Fruit fly (Drosophila melanogaster) whole organism, embryonic: ENCODE measurements around the gene BtbVII.

ENCODE experiments used
- Asciz ChIP-seq: fragments of 200-800 bp; sonication (Bioruptor generic); optimal IDR thresholded peaks from 2 replicates; lab custom pipeline; 2017; ENCODE audit warnings: missing biosample characterization, mild to moderate bottlenecking, missing genetic modification characterization, missing genetic modification reagents
- Atf-2 ChIP-seq: fragments of 200-800 bp; sonication (Bioruptor generic); optimal IDR thresholded peaks from 2 replicates; lab custom pipeline; 2016; ENCODE audit warnings: missing biosample characterization, missing genetic modification characterization
- CG10654 ChIP-seq: fragments of 200-800 bp; sonication (Bioruptor generic); optimal IDR thresholded peaks from 2 replicates; lab custom pipeline; 2016; ENCODE audit warnings: missing biosample characterization, missing genetic modification characterization
- CG10959 ChIP-seq: fragments of 200-800 bp; sonication (Bioruptor generic); IDR thresholded peaks from 2 replicates; pipeline ENCODE4 v1.3.6; 2022; ENCODE audit warnings: missing biosample characterization, missing genetic modification characterization
- CG10979 ChIP-seq: fragments of 200-800 bp; sonication (Bioruptor generic); optimal IDR thresholded peaks from 2 replicates; lab custom pipeline; 2018; ENCODE audit warnings: missing biosample characterization, mild to moderate bottlenecking, missing genetic modification characterization, moderate library complexity
- CG13894 ChIP-seq: fragments of 200-800 bp; sonication (Bioruptor generic); optimal IDR thresholded peaks from 3 replicates; lab custom pipeline; 2018; ENCODE audit warnings: missing biosample characterization, mild to moderate bottlenecking, missing genetic modification characterization, moderate library complexity
- CG14860 ChIP-seq: fragments of 200-800 bp; sonication (Bioruptor generic); IDR thresholded peaks from 3 replicates; pipeline ENCODE4 v1.3.6; 2022; ENCODE audit warnings: missing biosample characterization, missing genetic modification characterization; ENCODE audit not compliant: partially characterized antibody
- CG15011 ChIP-seq: fragments of 200-800 bp; sonication (Bioruptor generic); optimal IDR thresholded peaks from 3 replicates; lab custom pipeline; 2018; ENCODE audit warnings: missing biosample characterization, mild to moderate bottlenecking, missing genetic modification characterization
- CG2199 ChIP-seq: fragments of 200-800 bp; sonication (Bioruptor generic); IDR thresholded peaks from 3 replicates; pipeline ENCODE4 v1.3.6; 2022; ENCODE audit warnings: missing biosample characterization, missing genetic modification characterization
- CG30431 ChIP-seq: fragments of 200-800 bp; sonication (Bioruptor generic); optimal IDR thresholded peaks from 2 replicates; lab custom pipeline; 2017; ENCODE audit warnings: missing biosample characterization, missing genetic modification characterization
- CG31441 ChIP-seq: fragments of 200-800 bp; sonication (Bioruptor generic); IDR thresholded peaks from 2 replicates; pipeline ENCODE4 v1.3.6; 2022; ENCODE audit warnings: missing biosample characterization, missing genetic modification characterization
- CG33557 ChIP-seq: fragments of 200-800 bp; sonication (Bioruptor generic); optimal IDR thresholded peaks from 2 replicates; lab custom pipeline; 2019; ENCODE audit warnings: missing biosample characterization, mild to moderate bottlenecking, missing genetic modification characterization, moderate library complexity
- CG4707 ChIP-seq: fragments of 200-800 bp; sonication (Bioruptor generic); optimal IDR thresholded peaks from 2 replicates; lab custom pipeline; 2018; ENCODE audit warnings: missing biosample characterization, mild to moderate bottlenecking, missing genetic modification characterization, moderate library complexity
- CG4730 ChIP-seq: fragments of 200-800 bp; sonication (Bioruptor generic); IDR thresholded peaks from 2 replicates; pipeline ENCODE4 v1.3.6; 2022; ENCODE audit warnings: missing biosample characterization, missing genetic modification characterization
- CG6272 ChIP-seq: fragments of 200-800 bp; sonication (Bioruptor generic); IDR thresholded peaks from 2 replicates; pipeline ENCODE4 v1.3.6; 2022; ENCODE audit warnings: missing biosample characterization, missing genetic modification characterization
- CG7271 ChIP-seq: fragments of 200-800 bp; sonication (Bioruptor generic); optimal IDR thresholded peaks from 2 replicates; lab custom pipeline; 2018; ENCODE audit warnings: missing biosample characterization, mild to moderate bottlenecking, missing genetic modification characterization, moderate library complexity
- CG7987 ChIP-seq: fragments of 200-800 bp; sonication (Bioruptor generic); optimal IDR thresholded peaks from 2 replicates; lab custom pipeline; 2018; ENCODE audit warnings: missing biosample characterization, mild to moderate bottlenecking, missing genetic modification characterization, moderate library complexity
- CG8290 ChIP-seq, 3 experiments: fragments of 200-800 bp; sonication (Bioruptor generic); optimal IDR thresholded peaks; 2 replicates each; lab custom pipeline; 2016 to 2019; ENCODE audit warnings: missing biosample characterization in 3 of 3, missing genetic modification characterization in 3 of 3, mild to moderate bottlenecking in 2 of 3, moderate library complexity in 1 of 3
- CG8924 ChIP-seq: fragments of 200-800 bp; optimal IDR thresholded peaks from 3 replicates; lab custom pipeline; 2019; ENCODE audit warnings: missing biosample characterization, mild to moderate bottlenecking, missing genetic modification characterization, moderate library complexity
- CG8944 ChIP-seq: fragments of 200-800 bp; sonication (Bioruptor generic); optimal IDR thresholded peaks from 3 replicates; lab custom pipeline; 2016; ENCODE audit warnings: missing biosample characterization, missing genetic modification characterization
- CG9727 ChIP-seq: fragments of 200-800 bp; sonication (Bioruptor generic); optimal IDR thresholded peaks from 3 replicates; lab custom pipeline; 2017; ENCODE audit warnings: missing biosample characterization, mild to moderate bottlenecking, missing genetic modification characterization
- Dip3 ChIP-seq: fragments of 200-800 bp; sonication (Bioruptor generic); optimal IDR thresholded peaks from 3 replicates; lab custom pipeline; 2016; ENCODE audit warnings: missing biosample characterization, missing genetic modification characterization
- Ets65A ChIP-seq: fragments of 200-800 bp; sonication (Bioruptor generic); peaks from one replicate; lab custom pipeline; 2016; ENCODE audit warnings: missing biosample characterization, missing genetic modification characterization
- Gug ChIP-seq: fragments of 200-800 bp; sonication (Bioruptor generic); IDR thresholded peaks from 4 replicates; pipeline ENCODE4 v1.3.6; 2022; ENCODE audit warnings: missing biosample characterization, missing genetic modification characterization
- HHEX ChIP-seq: fragments of 200-800 bp; sonication (Bioruptor generic); optimal IDR thresholded peaks from 3 replicates; lab custom pipeline; 2017; ENCODE audit warnings: missing biosample characterization, mild to moderate bottlenecking, missing genetic modification characterization, missing genetic modification reagents
- HLH4C ChIP-seq: fragments of 200-800 bp; sonication (Bioruptor generic); IDR thresholded peaks from 3 replicates; pipeline ENCODE4 v1.3.6; 2022; ENCODE audit warnings: missing biosample characterization, missing genetic modification characterization; ENCODE audit not compliant: partially characterized antibody
- Hr78 ChIP-seq, 2 experiments: fragments of 200-800 bp in 1 of 2; fragments of >200 bp in 1 of 2; sonication (Bioruptor generic) in 1 of 2; optimal IDR thresholded peaks; 2 replicates each; lab custom pipeline; 2017 to 2019; ENCODE audit warnings: missing biosample characterization in 2 of 2, missing genetic modification characterization in 2 of 2, mild to moderate bottlenecking in 1 of 2, moderate library complexity in 1 of 2
- Mes4 ChIP-seq: fragments of 200-800 bp; sonication (Bioruptor generic); optimal IDR thresholded peaks from 2 replicates; lab custom pipeline; 2016; ENCODE audit warnings: missing biosample characterization, missing genetic modification characterization
- Oli ChIP-seq: fragments of 200-800 bp; sonication (Bioruptor generic); optimal IDR thresholded peaks from 2 replicates; lab custom pipeline; 2018; ENCODE audit warnings: missing biosample characterization, mild to moderate bottlenecking, missing genetic modification characterization, moderate library complexity
- Poxn ChIP-seq: fragments of 200-800 bp; sonication (Bioruptor generic); IDR thresholded peaks from 2 replicates; pipeline ENCODE4 v1.3.6; 2022; ENCODE audit warnings: missing biosample characterization, missing genetic modification characterization
- Six4 ChIP-seq: fragments of 200-800 bp; sonication (Bioruptor generic); optimal IDR thresholded peaks from 2 replicates; lab custom pipeline; 2016; ENCODE audit warnings: missing biosample characterization, missing genetic modification characterization
- Trl ChIP-seq, 3 experiments: fragments of >200 bp in 2 of 3; fragments of 200-800 bp in 1 of 3; sonication (Bioruptor generic) in 1 of 3; optimal IDR thresholded peaks; 2 replicates in 1 of 3; 3 replicates in 2 of 3; lab custom pipeline; 2016 to 2017; ENCODE audit warnings: missing biosample characterization in 1 of 3, missing genetic modification characterization in 1 of 3
- ash1 ChIP-seq: fragments of 200-800 bp; sonication (Bioruptor generic); optimal IDR thresholded peaks from 2 replicates; lab custom pipeline; 2018; ENCODE audit warnings: missing biosample characterization, mild to moderate bottlenecking, missing genetic modification characterization
- crc ChIP-seq: fragments of 200-800 bp; sonication (Bioruptor generic); optimal IDR thresholded peaks from 2 replicates; lab custom pipeline; 2016; ENCODE audit warnings: missing biosample characterization, missing genetic modification characterization
- dan ChIP-seq: fragments of 200-800 bp; sonication (Bioruptor generic); IDR thresholded peaks from 2 replicates; pipeline ENCODE4 v1.3.6; 2022; ENCODE audit warnings: missing biosample characterization, missing genetic modification characterization
- dysf ChIP-seq: fragments of 200-800 bp; sonication (Bioruptor generic); IDR thresholded peaks from 3 replicates; pipeline ENCODE4 v1.3.6; 2022; ENCODE audit warnings: missing biosample characterization, missing genetic modification characterization
- fd3F ChIP-seq: fragments of 200-800 bp; sonication (Bioruptor generic); optimal IDR thresholded peaks from 2 replicates; lab custom pipeline; 2018; ENCODE audit warnings: missing biosample characterization, mild to moderate bottlenecking, missing genetic modification characterization, moderate library complexity
- gem ChIP-seq: fragments of 200-800 bp; sonication (Bioruptor generic); optimal IDR thresholded peaks from 2 replicates; lab custom pipeline; 2019; ENCODE audit warnings: missing biosample characterization, mild to moderate bottlenecking, missing genetic modification characterization, moderate library complexity
- gsb ChIP-seq: fragments of 200-800 bp; sonication (Bioruptor generic); IDR thresholded peaks from 2 replicates; pipeline ENCODE4 v1.3.6; 2022; ENCODE audit warnings: missing biosample characterization, missing genetic modification characterization
- ind ChIP-seq: fragments of 200-800 bp; sonication (Bioruptor generic); optimal IDR thresholded peaks from 3 replicates; lab custom pipeline; 2016; ENCODE audit warnings: missing biosample characterization, missing genetic modification characterization
- nom ChIP-seq: fragments of 200-800 bp; sonication (Bioruptor generic); optimal IDR thresholded peaks from 2 replicates; lab custom pipeline; 2017; ENCODE audit warnings: missing biosample characterization, missing genetic modification characterization, mild to moderate bottlenecking, moderate library complexity, missing genetic modification reagents
- pros ChIP-seq: fragments of 200-800 bp; sonication (Bioruptor generic); optimal IDR thresholded peaks from 3 replicates; lab custom pipeline; 2019; ENCODE audit warnings: missing biosample characterization, mild to moderate bottlenecking, missing genetic modification characterization, moderate library complexity
- row ChIP-seq: fragments of 200-800 bp; sonication (Bioruptor generic); IDR thresholded peaks from 3 replicates; pipeline ENCODE4 v1.3.6; 2022; ENCODE audit warnings: missing biosample characterization, missing genetic modification characterization
- sc ChIP-seq, 3 experiments: fragments of >200 bp in 2 of 3; fragments of 200-800 bp in 1 of 3; sonication (Bioruptor generic) in 1 of 3; optimal IDR thresholded peaks; 2 replicates in 2 of 3; 3 replicates in 1 of 3; lab custom pipeline; 2017; ENCODE audit warnings: mild to moderate bottlenecking in 1 of 3, missing biosample characterization in 1 of 3, missing genetic modification characterization in 1 of 3, missing genetic modification reagents in 1 of 3
- sens-2 ChIP-seq: fragments of 200-800 bp; sonication (Bioruptor generic); IDR thresholded peaks from 2 replicates; pipeline ENCODE4 v1.3.6; 2022; ENCODE audit warnings: missing biosample characterization, missing genetic modification characterization
- sqz ChIP-seq: fragments of 200-800 bp; sonication (Bioruptor generic); optimal IDR thresholded peaks from 3 replicates; lab custom pipeline; 2018; ENCODE audit warnings: missing biosample characterization, mild to moderate bottlenecking, missing genetic modification characterization
- ssp ChIP-seq: fragments of 200-800 bp; sonication (Bioruptor generic); IDR thresholded peaks from 2 replicates; pipeline ENCODE4 v1.3.6; 2022; ENCODE audit warnings: missing biosample characterization, missing genetic modification characterization
- tgo ChIP-seq: fragments of 200-800 bp; sonication (Bioruptor generic); IDR thresholded peaks from 3 replicates; pipeline ENCODE4 v1.3.6; 2022; ENCODE audit warnings: missing biosample characterization, missing genetic modification characterization
- tin ChIP-seq: fragments of 200-800 bp; sonication (Bioruptor generic); optimal IDR thresholded peaks from 3 replicates; lab custom pipeline; 2016; ENCODE audit warnings: missing biosample characterization, missing genetic modification characterization
- ttk ChIP-seq: fragments of 200-800 bp; sonication (Bioruptor generic); IDR thresholded peaks from 2 replicates; pipeline ENCODE4 v2.1.2; 2022; ENCODE audit warnings: missing biosample characterization, missing genetic modification characterization

Gene BtbVII

DNA sequence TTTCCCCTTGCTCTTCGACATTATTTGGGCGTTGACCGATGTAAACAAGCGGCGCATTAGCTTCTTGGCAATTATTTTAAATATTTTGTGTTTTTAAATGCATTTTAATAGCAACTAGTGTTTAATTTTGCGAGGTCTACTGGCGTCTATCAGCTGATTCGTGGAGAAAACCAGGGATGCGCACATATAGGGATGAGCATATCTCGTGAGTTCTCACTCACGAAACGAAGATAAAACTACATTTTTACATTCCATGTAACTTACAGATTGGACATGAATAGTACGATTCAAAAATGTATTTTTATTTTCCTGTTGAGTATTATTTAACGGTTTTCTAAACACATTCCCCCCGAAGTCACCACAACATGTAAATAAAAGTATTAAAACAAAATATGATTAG, 49.0 kb downstream of the BtbVII start, which contains the start of gene CG14966 (continued):
- TF ChIP-seq tgo (GFP tag; lab: Robert Waterston, UW) (no peak), Poxn (GFP tag; lab: Robert Waterston, UW) (no peak), tin (GFP tag; lab: Kevin White, UChicago) (peak; percentile 39), crc (GFP tag; lab: Kevin White, UChicago) (no peak), ssp (GFP tag; lab: Robert Waterston, UW) (no peak), CG31441 (GFP tag; lab: Robert Waterston, UW) (no peak), CG33557 (GFP tag; lab: Kevin White, UChicago) (no peak), CG30431 (GFP tag; lab: Kevin White, UChicago) (no peak), Mes4 (GFP tag; lab: Kevin White, UChicago) (no peak), Atf-2 (GFP tag; lab: Kevin White, UChicago) (no peak), CG10959 (GFP tag; lab: Robert Waterston, UW) (no peak), HHEX (GFP tag; lab: Kevin White, UChicago) (no peak), Six4 (GFP tag; lab: Kevin White, UChicago) (no peak), Oli (tag; lab: Kevin White, UChicago) (no peak), CG8924 (no peak), gsb (GFP tag; lab: Robert Waterston, UW) (no peak), Trl (optimal IDR thresholded peaks at IDR 0.05; lab: Kevin White, UChicago) (no peak), Trl (GFP tag; optimal IDR thresholded peaks at IDR 0.05; lab: Kevin White, UChicago) (no peak), dan (no peak), HLH4C (peak; percentile 76), ash1 (GFP tag; lab: Kevin White, UChicago) (no peak), CG8944 (no peak), CG7987 (GFP tag; lab: Kevin White, UChicago) (peak; percentile 2), CG7271 (tag; lab: Kevin White, UChicago) (no peak), Dip3 (GFP tag; lab: Kevin White, UChicago) (no peak), CG9727 (no peak), CG14860 (GFP tag; lab: Robert Waterston, UW) (peak; percentile 73), Ets65A (GFP tag; lab: Kevin White, UChicago) (peak; percentile 27), gem (tag; lab: Kevin White, UChicago) (peak; percentile 33), sc (optimal IDR thresholded peaks at IDR 0.05; lab: Kevin White, UChicago) (no peak), sc (GFP tag; optimal IDR thresholded peaks at IDR 0.05; lab: Kevin White, UChicago) (no peak), ind (peak; percentile 19), CG6272 (GFP tag; lab: Robert Waterston, UW) (no peak), CG15011 (GFP tag; lab: Kevin White, UChicago) (no peak), CG13894 (tag; lab: Kevin White, UChicago) (peak; percentile 58), CG2199 (GFP tag; lab: Robert Waterston, UW) (peak; percentile 22; the same call in 2 of the 3 replicates), CG8290 (GFP tag; optimal IDR thresholded peaks at IDR 0.05; lab: Kevin White, UChicago) (peak; percentile 5), CG8290 (tag; optimal IDR thresholded peaks at IDR 0.05; lab: Kevin White, UChicago) (peak in 1 of 2 experiments; percentile 71), Hr78 (GFP tag; optimal IDR thresholded peaks at IDR 0.05; lab: Kevin White, UChicago) (no peak), dysf (no peak), Asciz (GFP tag; lab: Kevin White, UChicago) (no peak), nom (GFP tag; lab: Kevin White, UChicago) (peak; percentile 33), CG4707 (GFP tag; lab: Kevin White, UChicago) (no peak), ttk (GFP tag; lab: Robert Waterston, UW) (peak; percentile 11; the same call in 1 of the 2 replicates), row (GFP tag; lab: Robert Waterston, UW) (peak; percentile 85), sens-2 (GFP tag; lab: Robert Waterston, UW) (no peak), fd3F (no peak), Gug (GFP tag; lab: Robert Waterston, UW) (peak; percentile 5; the same call in 1 of the 4 replicates), CG10654 (GFP tag; lab: Kevin White, UChicago) (no peak), CG10979 (tag; lab: Kevin White, UChicago) (peak; percentile 1), sqz (GFP tag; lab: Kevin White, UChicago) (no peak), pros (no peak), CG4730 (GFP tag; lab: Robert Waterston, UW) (no peak)
